Worm (Caenorhabditis elegans): Measurements from ENCODE around the gene cyld-1.
A peak's percentile ranks its signal among the peaks of the same experiment; 100 is the strongest.

Gene cyld-1

DNA sequence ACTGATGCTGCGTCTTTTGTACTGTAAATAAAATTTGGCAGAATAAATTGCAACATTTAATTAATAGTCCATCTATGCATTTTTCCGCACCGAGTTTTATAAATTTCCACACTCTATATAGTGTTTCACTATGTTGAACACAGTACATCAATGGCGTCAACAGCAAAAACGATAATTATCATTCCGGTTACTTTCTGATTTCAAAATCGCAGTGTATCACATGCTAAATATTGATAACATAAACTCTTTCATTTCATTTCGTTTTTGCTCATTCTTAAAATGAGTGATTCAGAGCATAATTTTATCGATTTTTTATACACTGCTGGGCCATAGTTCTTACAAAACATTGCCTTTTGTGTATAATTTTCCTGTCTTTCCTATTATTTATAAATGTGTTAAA is 11.9 kb upstream of the cyld-1 start:
- TF ChIP-seq ztf-26 (tag; optimal IDR thresholded peaks at IDR 0.05) (no peak), rpc-1 (optimal IDR thresholded peaks at IDR 0.05) (no peak), rpc-1 (tag; optimal IDR thresholded peaks at IDR 0.05) (no peak), egl-44 (GFP tag; IDR thresholded peaks at IDR 0.05) (no peak), sea-2 (GFP tag; IDR thresholded peaks at IDR 0.05) (no peak), F39B2.1 (GFP tag; IDR thresholded peaks at IDR 0.05) (no peak), nhr-80 (tag; optimal IDR thresholded peaks at IDR 0.05) (peak; percentile 57), cebp-1 (GFP tag; IDR thresholded peaks at IDR 0.05) (no peak), cebp-1 (tag; optimal IDR thresholded peaks at IDR 0.05) (peak; percentile 50), Y67H2A.10 (GFP tag; conservative IDR thresholded peaks at IDR 0.05) (no peak)

DNA sequence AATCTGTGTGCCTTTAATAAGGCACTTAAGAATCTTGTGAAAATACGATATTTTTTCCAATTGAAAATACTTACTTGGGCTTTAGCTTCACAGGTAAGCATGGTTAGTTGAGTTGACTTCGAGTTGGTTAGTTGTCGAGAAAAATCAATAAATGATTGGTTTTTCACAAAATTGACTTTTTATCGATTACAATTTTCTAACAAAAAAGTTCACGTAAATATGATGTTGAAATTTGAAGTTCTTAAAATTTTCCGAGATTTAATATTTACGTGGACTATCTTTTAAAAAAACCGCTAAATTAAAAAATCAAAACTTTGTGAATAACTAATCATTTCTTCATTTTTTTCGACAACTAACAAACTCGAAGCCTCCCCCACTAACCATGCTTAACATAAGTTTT is 10.3 kb upstream of the cyld-1 start, which contains the start of gene F40F12.3:
F40F12.3 (minus strand) TSS at position 101 of the 400 bp plus-strand sequence.
- TF ChIP-seq B0336.3 (GFP tag; IDR thresholded peaks at IDR 0.05) (no peak), Y53F4B.3 (GFP tag; IDR thresholded peaks at IDR 0.05) (no peak), K11D2.4 (GFP tag; IDR thresholded peaks at IDR 0.05) (no peak), let-607 (tag; optimal IDR thresholded peaks at IDR 0.05) (no peak), mxl-1 (tag; optimal IDR thresholded peaks at IDR 0.05) (no peak), cebp-2 (GFP tag; IDR thresholded peaks at IDR 0.05) (no peak), ceh-91 (GFP tag; IDR thresholded peaks at IDR 0.05) (no peak), ztf-3 (GFP tag; optimal IDR thresholded peaks at IDR 0.05) (no peak), hlh-12 (tag; optimal IDR thresholded peaks at IDR 0.05) (no peak)

DNA sequence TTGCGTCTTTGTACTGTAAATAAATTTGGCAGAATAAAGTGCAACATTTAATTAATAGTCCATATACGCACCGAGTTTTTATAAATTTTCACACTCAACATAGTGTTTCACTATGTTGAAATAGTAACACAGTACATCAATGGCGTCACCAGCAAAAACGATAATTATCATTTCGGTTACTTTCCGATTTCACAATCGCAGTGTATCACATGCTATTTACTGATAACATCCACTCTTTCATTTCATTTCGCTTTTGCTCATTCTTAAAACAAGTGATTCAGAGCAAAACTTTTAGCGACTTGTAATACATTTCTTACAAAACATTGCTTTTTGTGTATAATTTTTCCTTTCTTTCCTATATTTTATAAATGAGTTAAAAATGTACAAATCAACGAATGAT is 3.3 kb upstream of the cyld-1 start, which contains the start of gene cbp-3:
cbp-3 (plus strand) TSS at position 272 of the 400 bp plus-strand sequence.
- peak; percentile 69 for TF ChIP-seq nhr-80 (tag; optimal IDR thresholded peaks at IDR 0.05)
- TF ChIP-seq cebp-1 (GFP tag; IDR thresholded peaks at IDR 0.05), result peak; percentile 95
- peak; percentile 95 for TF ChIP-seq cebp-1 (tag; optimal IDR thresholded peaks at IDR 0.05)
- TF ChIP-seq attf-3 (GFP tag; conservative IDR thresholded peaks at IDR 0.05), result no peak
- no peak for TF ChIP-seq ceh-40 (GFP tag; IDR thresholded peaks at IDR 0.05)

DNA sequence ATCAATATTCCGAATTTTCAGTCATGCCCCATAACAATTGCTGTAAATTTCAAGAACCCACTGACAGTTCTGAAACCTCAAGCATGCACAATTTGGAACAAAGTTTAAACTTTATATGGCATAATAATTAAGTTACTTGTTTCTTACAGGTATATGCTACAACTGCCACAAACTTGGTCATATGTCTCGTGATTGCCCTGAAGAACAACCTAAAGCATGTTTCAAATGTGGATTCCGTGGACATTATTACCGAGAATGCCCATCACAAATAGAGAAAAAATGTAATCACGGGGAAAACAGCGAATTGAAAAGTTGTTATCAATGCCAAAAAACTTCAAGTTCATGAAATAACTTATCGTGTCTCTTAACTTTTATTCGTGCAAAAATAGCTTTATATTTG is 2.5 kb upstream of the cyld-1 start:
- no peak for TF ChIP-seq ztf-26 (tag; optimal IDR thresholded peaks at IDR 0.05)
- TF ChIP-seq unc-130 (GFP tag; optimal IDR thresholded peaks at IDR 0.05), result no peak
- TF ChIP-seq nhr-80 (tag; optimal IDR thresholded peaks at IDR 0.05), result peak; percentile 37

DNA sequence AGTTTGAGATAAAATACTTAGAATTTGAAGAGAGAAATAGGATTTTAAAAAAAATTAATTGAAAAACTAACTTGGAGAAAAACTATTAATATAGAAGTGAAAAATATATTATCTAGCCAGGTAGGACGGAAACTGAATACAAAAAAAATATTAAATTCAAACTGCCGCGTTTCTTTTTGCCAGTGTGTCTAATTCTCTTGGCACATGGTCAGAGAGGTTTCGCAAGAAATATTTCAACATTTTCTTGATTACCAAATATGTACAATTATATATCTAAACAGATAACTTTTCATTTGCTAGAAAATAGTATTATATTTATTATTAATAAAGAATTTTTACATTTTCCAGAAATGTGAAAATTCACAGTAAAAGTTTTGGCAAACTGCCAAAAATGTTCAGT is 2.0 kb upstream of the cyld-1 start:
- no peak for TF ChIP-seq hmg-20 (GFP tag; IDR thresholded peaks at IDR 0.05)
- peak; percentile 80; the same call in 1 of the 2 replicates for TF ChIP-seq cebp-1 (GFP tag; IDR thresholded peaks at IDR 0.05)
- peak; percentile 93 for TF ChIP-seq cebp-1 (tag; optimal IDR thresholded peaks at IDR 0.05)
- peak in 1 of 3 experiments; percentile 43 for TF ChIP-seq lin-35 (GFP tag; optimal IDR thresholded peaks at IDR 0.05)

DNA sequence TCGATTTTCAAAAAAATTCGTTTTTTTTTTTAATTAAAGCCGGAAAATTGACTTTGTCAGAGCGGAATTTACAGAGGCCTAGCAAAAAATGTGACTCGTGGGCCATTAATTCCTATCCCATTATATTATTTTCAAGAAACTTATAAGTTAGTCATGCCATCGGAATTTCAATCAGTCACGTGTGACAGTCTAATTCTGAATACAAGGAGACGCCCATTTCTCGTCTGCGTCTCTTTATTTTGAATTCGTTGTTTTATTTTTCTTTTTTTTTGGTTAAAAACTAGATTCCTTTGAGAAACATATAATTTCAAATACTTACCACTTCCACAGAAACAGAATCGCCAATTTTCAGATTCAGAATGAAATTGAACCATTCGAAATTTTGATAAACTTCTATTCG is 1.7 kb downstream of the cyld-1 start:
- TF ChIP-seq nfya-2 (GFP tag; IDR thresholded peaks at IDR 0.05) (no peak), egl-44 (GFP tag; IDR thresholded peaks at IDR 0.05) (no peak), cebp-1 (GFP tag; IDR thresholded peaks at IDR 0.05) (no peak), cebp-1 (tag; optimal IDR thresholded peaks at IDR 0.05) (peak; percentile 11), hmg-1.2 (GFP tag; IDR thresholded peaks at IDR 0.05) (peak; percentile 14; the same call in 1 of the 2 replicates), F57A8.1 (GFP tag; optimal IDR thresholded peaks at IDR 0.05) (no peak), pbrm-1 (GFP tag; IDR thresholded peaks at IDR 0.05) (no peak), him-1 (tag; optimal IDR thresholded peaks at IDR 0.05) (no peak), zfh-2 (GFP tag; conservative IDR thresholded peaks at IDR 0.05) (no peak), lin-35 (GFP tag; optimal IDR thresholded peaks at IDR 0.05) (no peak), Y56A3A.18 (GFP tag; IDR thresholded peaks at IDR 0.05) (no peak), K11D2.4 (GFP tag; IDR thresholded peaks at IDR 0.05) (no peak), lsy-27 (tag; optimal IDR thresholded peaks at IDR 0.05; ENCODE audit: borderline replicate concordance, insufficient read depth) (no peak), nhr-80 (tag; optimal IDR thresholded peaks at IDR 0.05) (no peak)
